Fruit fly (Drosophila melanogaster) whole organism: ENCODE data around the gene Cpr11B.

Source experiments
- CG8478 ChIP-seq: fragments of >200 bp; optimal IDR thresholded peaks from 2 replicates; lab custom pipeline; 2018; ENCODE audit warnings: inconsistent platforms
- Dll ChIP-seq: fragments of >200 bp; optimal IDR thresholded peaks from 2 replicates; lab custom pipeline; 2017
- pan ChIP-seq: fragments of >200 bp; optimal IDR thresholded peaks from 2 replicates; lab custom pipeline; 2017
- usp ChIP-seq: fragments of >200 bp; optimal IDR thresholded peaks from 2 replicates; lab custom pipeline; 2017; ENCODE audit warnings: missing biosample characterization, missing genetic modification characterization, mixed read lengths

- TF ChIP-seq Dll (lab: Kevin White, UChicago) (no peak), CG8478 (lab: Kevin White, UChicago) (no peak), pan (lab: Kevin White, UChicago) (no peak), usp (GFP tag; lab: Kevin White, UChicago) (no peak)
These were observed 12.2 kb upstream of the Cpr11B start for dm6 chrX:12540770-12541169.
